Fruit fly (Drosophila melanogaster) whole organism, adult: ENCODE data around the gene CG10469.

Experiments used
- CG33017 ChIP-seq: fragments of 200-800 bp; sonication (Bioruptor generic); optimal IDR thresholded peaks from 2 replicates; lab custom pipeline; 2018; ENCODE audit warnings: missing biosample characterization, mild to moderate bottlenecking, missing genetic modification characterization, moderate library complexity
- Clk ChIP-seq: fragments of 200-800 bp; sonication (Bioruptor generic); optimal IDR thresholded peaks from 2 replicates; lab custom pipeline; 2017; ENCODE audit warnings: missing biosample characterization, missing genetic modification characterization
- bab1 ChIP-seq: fragments of 200-800 bp; sonication (Bioruptor generic); optimal IDR thresholded peaks from 3 replicates; lab custom pipeline; 2019; ENCODE audit warnings: missing biosample characterization, mild to moderate bottlenecking, missing genetic modification characterization, moderate library complexity
- cic ChIP-seq: fragments of 200-800 bp; sonication (Bioruptor generic); optimal IDR thresholded peaks from 2 replicates; lab custom pipeline; 2017; ENCODE audit warnings: missing biosample characterization, mild to moderate bottlenecking, missing genetic modification characterization, moderate library complexity
- kay ChIP-seq: fragments of 200-800 bp; sonication (Bioruptor generic); peaks from one replicate; lab custom pipeline; 2016; ENCODE audit warnings: missing biosample characterization, missing genetic modification characterization, borderline replicate concordance

dm6 chr3L:6106717-6107116, 13.6 kb upstream of the CG10469 start:
- TF ChIP-seq bab1 (GFP tag; lab: Kevin White, UChicago) (no peak), CG33017 (tag; lab: Kevin White, UChicago) (no peak), cic (GFP tag; lab: Kevin White, UChicago) (no peak), Clk (GFP tag; lab: Kevin White, UChicago) (no peak), kay (GFP tag; lab: Kevin White, UChicago) (no peak)
